Fruit fly (Drosophila melanogaster): Measurements from ENCODE around the gene CG42831.

Gene CG42831

dm6 chr3L:10776367-10777026, 38.1 kb upstream of the CG42831 start (continued):
- no peak for TF ChIP-seq fru (optimal IDR thresholded peaks at IDR 0.05)
- TF ChIP-seq CG1832 (GFP tag; optimal IDR thresholded peaks at IDR 0.05), result no peak
- TF ChIP-seq Hmx (GFP tag; optimal IDR thresholded peaks at IDR 0.05), result peak; percentile 20
- peak; percentile 75 for TF ChIP-seq fd64A (GFP tag; optimal IDR thresholded peaks at IDR 0.05)
- TF ChIP-seq dmrt11E (tag; optimal IDR thresholded peaks at IDR 0.05), result peak; percentile 60
- TF ChIP-seq pum (GFP tag; optimal IDR thresholded peaks at IDR 0.05), result peak; percentile 87
- peak; percentile 90 for TF ChIP-seq dimm (GFP tag; IDR thresholded peaks at IDR 0.05)
- TF ChIP-seq CG9932 (GFP tag; IDR thresholded peaks at IDR 0.05), result peak; percentile 49
- peak; percentile 43 for TF ChIP-seq schlank (tag; optimal IDR thresholded peaks at IDR 0.05)
- TF ChIP-seq MESR4 (GFP tag; optimal IDR thresholded peaks at IDR 0.05), result peak; percentile 0
- TF ChIP-seq Fer3 (tag; optimal IDR thresholded peaks at IDR 0.05), result peak; percentile 74
- TF ChIP-seq NK7.1 (GFP tag; optimal IDR thresholded peaks at IDR 0.05), result peak; percentile 56
- no peak for TF ChIP-seq B-H2 (GFP tag; optimal IDR thresholded peaks at IDR 0.05)
- peak; percentile 74 for TF ChIP-seq E2f2 (GFP tag; IDR thresholded peaks at IDR 0.05)
- peak; percentile 88 for TF ChIP-seq CG1529 (GFP tag; optimal IDR thresholded peaks at IDR 0.05)
- TF ChIP-seq CG31388 (GFP tag; optimal IDR thresholded peaks at IDR 0.05), result peak; percentile 78
- peak; percentile 61 for TF ChIP-seq CG13775 (GFP tag; optimal IDR thresholded peaks at IDR 0.05)
- peak; percentile 86 for TF ChIP-seq lab (GFP tag; optimal IDR thresholded peaks at IDR 0.05)
- peak; percentile 68 for TF ChIP-seq CG3847 (GFP tag; IDR thresholded peaks at IDR 0.05)
- peak; percentile 69 for TF ChIP-seq MTF-1 (GFP tag; optimal IDR thresholded peaks at IDR 0.05; ENCODE audit: borderline replicate concordance)
- peak; percentile 91 for TF ChIP-seq croc (GFP tag; conservative IDR thresholded peaks at IDR 0.05)
- TF ChIP-seq CG4617 (GFP tag; optimal IDR thresholded peaks at IDR 0.05; ENCODE audit: borderline replicate concordance), result peak; percentile 76
- no peak for TF ChIP-seq pita (GFP tag; optimal IDR thresholded peaks at IDR 0.05)
- TF ChIP-seq ac (GFP tag; optimal IDR thresholded peaks at IDR 0.05), result peak; percentile 31
- TF ChIP-seq CHES-1-like (GFP tag; optimal IDR thresholded peaks at IDR 0.05), result peak; percentile 46
- TF ChIP-seq Hr3 (GFP tag; optimal IDR thresholded peaks at IDR 0.05), result peak; percentile 83
- TF ChIP-seq bowl (GFP tag; IDR thresholded peaks at IDR 0.05), result peak; percentile 85
- TF ChIP-seq CkIIα-i1 (GFP tag; IDR thresholded peaks at IDR 0.05), result peak; percentile 83; the same call in 1 of the 2 replicates
- TF ChIP-seq CG9727 (GFP tag; optimal IDR thresholded peaks at IDR 0.05), result peak; percentile 60
- peak in 1 of 2 experiments; percentile 83 for TF ChIP-seq Eip74EF (GFP tag; optimal IDR thresholded peaks at IDR 0.05)
- peak; percentile 90 for TF ChIP-seq tgo (GFP tag; IDR thresholded peaks at IDR 0.05)
- no peak for TF ChIP-seq Scr (GFP tag; IDR thresholded peaks at IDR 0.05; ENCODE audit: partially characterized antibody)
- peak; percentile 56 for TF ChIP-seq GATAe (GFP tag; conservative IDR thresholded peaks at IDR 0.05)
- TF ChIP-seq nmo (GFP tag; optimal IDR thresholded peaks at IDR 0.05), result peak; percentile 92
- peak; percentile 83 to 93 for TF ChIP-seq dpn (GFP tag; optimal IDR thresholded peaks at IDR 0.05)
- TF ChIP-seq h (optimal IDR thresholded peaks at IDR 0.05), result no peak
- TF ChIP-seq CG8388 (GFP tag; optimal IDR thresholded peaks at IDR 0.05), result peak; percentile 93
- peak; percentile 30 for TF ChIP-seq disco-r (GFP tag; optimal IDR thresholded peaks at IDR 0.05)
- TF ChIP-seq yki (optimal IDR thresholded peaks at IDR 0.05), result no peak
- TF ChIP-seq shn (GFP tag; optimal IDR thresholded peaks at IDR 0.05), result peak; percentile 82
- TF ChIP-seq sr (GFP tag; IDR thresholded peaks at IDR 0.05), result peak; percentile 76; the same call in 2 of the 3 replicates
- TF ChIP-seq CG4854 (GFP tag; optimal IDR thresholded peaks at IDR 0.05), result peak; percentile 80
- peak; percentile 91 for TF ChIP-seq jumu (GFP tag; optimal IDR thresholded peaks at IDR 0.05)
- peak; percentile 42; the same call in 1 of the 2 replicates for TF ChIP-seq al (GFP tag; IDR thresholded peaks at IDR 0.05)
- peak; percentile 77 for TF ChIP-seq Vsx1 (GFP tag; optimal IDR thresholded peaks at IDR 0.05)
- peak; percentile 52 for TF ChIP-seq CG8290 (GFP tag; optimal IDR thresholded peaks at IDR 0.05)
- TF ChIP-seq CG8290 (tag; optimal IDR thresholded peaks at IDR 0.05), result peak in 1 of 2 experiments; percentile 94
- TF ChIP-seq amos (GFP tag; IDR thresholded peaks at IDR 0.05; ENCODE audit: partially characterized antibody), result no peak
- peak; percentile 61 for TF ChIP-seq CG10147 (GFP tag; optimal IDR thresholded peaks at IDR 0.05)
- TF ChIP-seq CG2889 (GFP tag; IDR thresholded peaks at IDR 0.05), result peak; percentile 52; the same call in 1 of the 3 replicates
- TF ChIP-seq CG10366 (GFP tag; IDR thresholded peaks at IDR 0.05), result peak; percentile 93

All from whole organism, embryonic.